Fruit fly (Drosophila melanogaster): ENCODE measurements around the gene Mob2.

The Mob2 gene

DNA sequence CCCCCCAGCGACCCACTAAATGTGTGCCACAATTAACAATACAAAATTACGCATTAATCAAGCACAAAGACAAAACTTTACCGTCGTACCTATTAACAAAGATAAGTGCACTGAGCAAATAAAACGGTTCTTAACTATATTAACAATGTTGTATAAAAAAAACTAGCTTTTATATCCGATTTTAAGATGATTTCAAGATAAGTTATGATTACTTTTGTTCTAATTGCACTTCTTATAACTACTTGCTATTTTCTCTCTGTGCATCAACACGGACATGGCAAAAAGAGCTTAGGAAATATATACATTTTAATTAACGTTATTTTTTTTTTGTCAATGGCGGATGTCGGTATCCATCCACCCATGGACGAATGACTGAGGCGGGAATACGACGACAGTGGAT, 25.9 kb downstream of the Mob2 start (continued):
- no peak for TF ChIP-seq CG13624 (GFP tag; optimal IDR thresholded peaks at IDR 0.05)
- TF ChIP-seq dmrt11E (tag; optimal IDR thresholded peaks at IDR 0.05), result no peak
- peak; percentile 14 for TF ChIP-seq CG8388 (GFP tag; optimal IDR thresholded peaks at IDR 0.05)
- no peak for TF ChIP-seq CG11696 (GFP tag; IDR thresholded peaks at IDR 0.05)
- no peak for TF ChIP-seq eve (GFP tag; optimal IDR thresholded peaks at IDR 0.05)
- TF ChIP-seq BtbVII (GFP tag; optimal IDR thresholded peaks at IDR 0.05), result no peak
- no peak for TF ChIP-seq ap (GFP tag; IDR thresholded peaks at IDR 0.05)
- no peak for TF ChIP-seq pho (GFP tag; optimal IDR thresholded peaks at IDR 0.05)
- TF ChIP-seq CG3995 (GFP tag; optimal IDR thresholded peaks at IDR 0.05), result no peak
- TF ChIP-seq Camta (GFP tag; optimal IDR thresholded peaks at IDR 0.05), result no peak
- no peak for TF ChIP-seq salm (tag; optimal IDR thresholded peaks at IDR 0.05)
- 0 out of 2 replicates have a peak, but pooled peaks have one; percentile 24 for TF ChIP-seq HLH3B (GFP tag; IDR thresholded peaks at IDR 0.05)
- TF ChIP-seq dimm (GFP tag; IDR thresholded peaks at IDR 0.05), result no peak
- no peak for TF ChIP-seq CG3065 (GFP tag; optimal IDR thresholded peaks at IDR 0.05)
- no peak for TF ChIP-seq CG10209 (GFP tag; optimal IDR thresholded peaks at IDR 0.05)
- peak; percentile 54 for TF ChIP-seq Ptx1 (GFP tag; IDR thresholded peaks at IDR 0.05)
- no peak for TF ChIP-seq CG1603 (tag; optimal IDR thresholded peaks at IDR 0.05)
- TF ChIP-seq CG4328 (GFP tag; optimal IDR thresholded peaks at IDR 0.05), result no peak
- TF ChIP-seq az2 (GFP tag; optimal IDR thresholded peaks at IDR 0.05), result peak; percentile 2
- TF ChIP-seq sc (optimal IDR thresholded peaks at IDR 0.05), result no peak
- no peak for TF ChIP-seq sc (GFP tag; optimal IDR thresholded peaks at IDR 0.05)
- TF ChIP-seq Elba2 (GFP tag; optimal IDR thresholded peaks at IDR 0.05), result no peak
- TF ChIP-seq CG15479 (GFP tag; optimal IDR thresholded peaks at IDR 0.05), result no peak
- TF ChIP-seq ab (GFP tag; optimal IDR thresholded peaks at IDR 0.05), result no peak
- no peak for TF ChIP-seq pan (optimal IDR thresholded peaks at IDR 0.05)
- peak in 1 of 2 experiments; percentile 42 for TF ChIP-seq pan (GFP tag; optimal IDR thresholded peaks at IDR 0.05 in 1 of 2, IDR thresholded peaks at IDR 0.05 in 1 of 2)
- TF ChIP-seq peb (GFP tag; IDR thresholded peaks at IDR 0.05), result no peak
- TF ChIP-seq pnt (GFP tag; optimal IDR thresholded peaks at IDR 0.05), result no peak
- no peak for TF ChIP-seq usp (GFP tag; optimal IDR thresholded peaks at IDR 0.05)
- TF ChIP-seq B-H1 (GFP tag; IDR thresholded peaks at IDR 0.05), result 0 out of 3 replicates have a peak, but pooled peaks have one; percentile 25
- no peak for TF ChIP-seq CG14710 (tag; optimal IDR thresholded peaks at IDR 0.05)
- TF ChIP-seq seq (GFP tag; IDR thresholded peaks at IDR 0.05), result peak; percentile 56; the same call in 1 of the 2 replicates
- TF ChIP-seq pfk (GFP tag; optimal IDR thresholded peaks at IDR 0.05), result no peak
- no peak for TF ChIP-seq CG1832 (GFP tag; optimal IDR thresholded peaks at IDR 0.05)
- TF ChIP-seq btn (GFP tag; optimal IDR thresholded peaks at IDR 0.05), result no peak
- no peak for TF ChIP-seq Oaz (GFP tag; IDR thresholded peaks at IDR 0.05)
- no peak for TF ChIP-seq Usf (GFP tag; optimal IDR thresholded peaks at IDR 0.05)
- TF ChIP-seq grau (tag; optimal IDR thresholded peaks at IDR 0.05), result peak; percentile 13
- no peak for TF ChIP-seq Dfd (GFP tag; optimal IDR thresholded peaks at IDR 0.05)
- TF ChIP-seq trem (tag; optimal IDR thresholded peaks at IDR 0.05), result no peak
- TF ChIP-seq Atf6 (GFP tag; IDR thresholded peaks at IDR 0.05), result peak; percentile 38; the same call in 1 of the 2 replicates
- TF ChIP-seq Tbp (GFP tag; optimal IDR thresholded peaks at IDR 0.05), result no peak
- no peak for TF ChIP-seq Max (GFP tag; optimal IDR thresholded peaks at IDR 0.05)
- TF ChIP-seq CG1024 (GFP tag; IDR thresholded peaks at IDR 0.05), result peak; percentile 33; the same call in 1 of the 2 replicates
- TF ChIP-seq fd102C (GFP tag; optimal IDR thresholded peaks at IDR 0.05), result no peak
- TF ChIP-seq HmgD (GFP tag; optimal IDR thresholded peaks at IDR 0.05), result no peak
- no peak for TF ChIP-seq gfzf (GFP tag; optimal IDR thresholded peaks at IDR 0.05)
- TF ChIP-seq ham (GFP tag; IDR thresholded peaks at IDR 0.05), result no peak
- peak in 1 of 2 experiments; percentile 0 for TF ChIP-seq Pdp1 (GFP tag; optimal IDR thresholded peaks at IDR 0.05)
- TF ChIP-seq Dip2 (GFP tag; IDR thresholded peaks at IDR 0.05), result no peak
- TF ChIP-seq NC2β (GFP tag; optimal IDR thresholded peaks at IDR 0.05), result no peak
- no peak for TF ChIP-seq MESR4 (GFP tag; optimal IDR thresholded peaks at IDR 0.05)
- TF ChIP-seq Sox102F (GFP tag; optimal IDR thresholded peaks at IDR 0.05), result peak; percentile 47

Measured in whole organism, embryonic.